Fruit fly (Drosophila melanogaster): Measurements from ENCODE around the gene eEF2.

Gene eEF2

DNA sequence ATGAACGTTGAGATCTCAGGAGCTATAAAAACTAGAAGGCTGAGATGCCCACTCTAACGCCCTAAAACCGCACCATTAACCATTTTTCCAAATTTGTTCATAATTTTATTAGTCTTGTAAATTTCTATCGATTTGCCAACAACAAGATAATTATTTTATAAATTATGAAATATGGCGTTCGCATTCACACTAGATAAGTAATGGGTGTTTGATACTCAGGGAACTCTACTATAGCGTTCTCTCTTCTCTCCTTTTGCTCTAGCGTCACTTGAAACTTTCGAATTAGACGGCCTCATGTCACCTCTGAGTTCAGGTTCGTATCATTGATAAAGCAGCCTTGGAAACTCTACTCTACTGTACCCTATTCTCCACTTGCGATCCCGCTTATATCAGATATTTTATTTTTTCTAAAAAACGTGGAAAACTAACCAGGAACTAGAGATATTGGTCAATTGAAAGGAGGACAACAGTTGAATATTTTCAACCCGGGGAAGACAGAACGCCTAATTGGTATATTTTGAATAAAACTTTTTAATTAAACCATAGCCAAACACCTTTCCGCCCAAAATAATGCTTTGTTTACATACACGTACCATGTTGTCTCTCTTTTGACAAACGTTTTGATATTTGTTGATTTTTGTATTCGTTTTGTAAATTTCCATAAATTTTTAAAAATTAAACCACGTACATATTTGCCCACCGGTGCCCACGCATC, 1.2 kb upstream of the eEF2 start (continued):
- TF ChIP-seq CG3995 (GFP tag; optimal IDR thresholded peaks at IDR 0.05), result no peak
- no peak for TF ChIP-seq her (GFP tag; optimal IDR thresholded peaks at IDR 0.05)
- TF ChIP-seq B-H1 (GFP tag; IDR thresholded peaks at IDR 0.05), result no peak
- no peak for TF ChIP-seq Hsf (GFP tag; optimal IDR thresholded peaks at IDR 0.05)
- TF ChIP-seq CG4424 (GFP tag; optimal IDR thresholded peaks at IDR 0.05), result no peak
- TF ChIP-seq CG10431 (GFP tag; optimal IDR thresholded peaks at IDR 0.05), result no peak
- no peak for TF ChIP-seq CG13894 (tag; optimal IDR thresholded peaks at IDR 0.05)
- TF ChIP-seq CG10979 (tag; optimal IDR thresholded peaks at IDR 0.05), result no peak
- TF ChIP-seq vvl (GFP tag; IDR thresholded peaks at IDR 0.05), result no peak
- peak; percentile 4 for TF ChIP-seq Xbp1 (GFP tag; optimal IDR thresholded peaks at IDR 0.05)
- TF ChIP-seq Elba2 (GFP tag; optimal IDR thresholded peaks at IDR 0.05), result no peak
- no peak for TF ChIP-seq chm (GFP tag; IDR thresholded peaks at IDR 0.05)
- TF ChIP-seq CG13624 (GFP tag; optimal IDR thresholded peaks at IDR 0.05), result no peak
- TF ChIP-seq PHDP (tag; optimal IDR thresholded peaks at IDR 0.05), result no peak
- TF ChIP-seq lbe (GFP tag; optimal IDR thresholded peaks at IDR 0.05), result no peak
- TF ChIP-seq sens-2 (GFP tag; IDR thresholded peaks at IDR 0.05), result no peak
- TF ChIP-seq Meics (GFP tag; optimal IDR thresholded peaks at IDR 0.05), result no peak
- no peak for TF ChIP-seq twi (tag; optimal IDR thresholded peaks at IDR 0.05)
- no peak for TF ChIP-seq CG13123 (GFP tag; optimal IDR thresholded peaks at IDR 0.05)
- TF ChIP-seq H2.0 (GFP tag; IDR thresholded peaks at IDR 0.05), result no peak
- no peak for TF ChIP-seq lab (GFP tag; optimal IDR thresholded peaks at IDR 0.05)
- peak; percentile 50 for TF ChIP-seq CG6689 (GFP tag; IDR thresholded peaks at IDR 0.05)
- no peak for TF ChIP-seq sr (GFP tag; IDR thresholded peaks at IDR 0.05)
- peak; percentile 82 for TF ChIP-seq CG2199 (GFP tag; IDR thresholded peaks at IDR 0.05)
- TF ChIP-seq lola (GFP tag; optimal IDR thresholded peaks at IDR 0.05), result no peak
- no peak for TF ChIP-seq D19B (GFP tag; optimal IDR thresholded peaks at IDR 0.05)
- TF ChIP-seq sens (GFP tag), result peak; percentile 25
- TF ChIP-seq Aef1 (GFP tag; IDR thresholded peaks at IDR 0.05), result no peak
- TF ChIP-seq exex (tag; optimal IDR thresholded peaks at IDR 0.05), result peak; percentile 55
- TF ChIP-seq CG15514 (GFP tag; optimal IDR thresholded peaks at IDR 0.05), result peak; percentile 60
- no peak for TF ChIP-seq CG3163 (GFP tag; optimal IDR thresholded peaks at IDR 0.05)
- peak; percentile 38; the same call in 1 of the 3 replicates for TF ChIP-seq CG6791 (GFP tag; IDR thresholded peaks at IDR 0.05; ENCODE audit: partially characterized antibody)
- no peak for TF ChIP-seq CG15011 (GFP tag; optimal IDR thresholded peaks at IDR 0.05)
- no peak for TF ChIP-seq slou (GFP tag; optimal IDR thresholded peaks at IDR 0.05)
- TF ChIP-seq Myb (GFP tag; optimal IDR thresholded peaks at IDR 0.05), result peak; percentile 47
- TF ChIP-seq gfzf (GFP tag; optimal IDR thresholded peaks at IDR 0.05), result peak; percentile 36
- no peak for TF ChIP-seq bcd (GFP tag; optimal IDR thresholded peaks at IDR 0.05)
- peak; percentile 27 to 31 for TF ChIP-seq Trl (optimal IDR thresholded peaks at IDR 0.05)
- TF ChIP-seq Trl (GFP tag; optimal IDR thresholded peaks at IDR 0.05), result no peak
- peak; percentile 9 for TF ChIP-seq D19A (tag; optimal IDR thresholded peaks at IDR 0.05)
- TF ChIP-seq run (tag; optimal IDR thresholded peaks at IDR 0.05), result no peak
- TF ChIP-seq hb (GFP tag; IDR thresholded peaks at IDR 0.05; ENCODE audit: partially characterized antibody), result no peak
- no peak for TF ChIP-seq usp (GFP tag; optimal IDR thresholded peaks at IDR 0.05)
- TF ChIP-seq unpg (GFP tag; optimal IDR thresholded peaks at IDR 0.05), result no peak
- TF ChIP-seq en (GFP tag; optimal IDR thresholded peaks at IDR 0.05), result no peak
- TF ChIP-seq ftz-f1 (GFP tag; optimal IDR thresholded peaks at IDR 0.05), result peak; percentile 64
- peak in 1 of 2 experiments; percentile 42 for TF ChIP-seq eve (GFP tag; optimal IDR thresholded peaks at IDR 0.05)
- TF ChIP-seq Neu2 (GFP tag; optimal IDR thresholded peaks at IDR 0.05; ENCODE audit: borderline replicate concordance), result no peak
- no peak for TF ChIP-seq sc (optimal IDR thresholded peaks at IDR 0.05)
- no peak for TF ChIP-seq sc (GFP tag; optimal IDR thresholded peaks at IDR 0.05)
- no peak for TF ChIP-seq sqz (GFP tag; optimal IDR thresholded peaks at IDR 0.05)

Data from whole organism, embryonic.